Fruit fly (Drosophila melanogaster) Kc167 (cell line): Measurements from ENCODE around the gene Ptpmeg.

Source experiments
- Myc ChIP-seq: fragments of >200 bp; optimal IDR thresholded peaks from 2 replicates; lab custom pipeline; 2017; ENCODE audit warnings: missing external identifiers
- Sin3A ChIP-seq: fragments of >200 bp; optimal IDR thresholded peaks from 2 replicates; lab custom pipeline; 2018; ENCODE audit warnings: missing external identifiers
- h ChIP-seq: fragments of >200 bp; optimal IDR thresholded peaks from 3 replicates; lab custom pipeline; 2018; ENCODE audit warnings: missing external identifiers
- insv ChIP-seq: fragments of >200 bp; optimal IDR thresholded peaks from 3 replicates; lab custom pipeline; 2018; ENCODE audit warnings: missing external identifiers
- psq ChIP-seq: fragments of >200 bp; optimal IDR thresholded peaks from 2 replicates; lab custom pipeline; 2017; ENCODE audit warnings: missing external identifiers
- ttk ChIP-seq: sonication (Bioruptor generic); optimal IDR thresholded peaks from 2 replicates; lab custom pipeline; 2017; ENCODE audit warnings: missing external identifiers

Ptpmeg gene

DNA sequence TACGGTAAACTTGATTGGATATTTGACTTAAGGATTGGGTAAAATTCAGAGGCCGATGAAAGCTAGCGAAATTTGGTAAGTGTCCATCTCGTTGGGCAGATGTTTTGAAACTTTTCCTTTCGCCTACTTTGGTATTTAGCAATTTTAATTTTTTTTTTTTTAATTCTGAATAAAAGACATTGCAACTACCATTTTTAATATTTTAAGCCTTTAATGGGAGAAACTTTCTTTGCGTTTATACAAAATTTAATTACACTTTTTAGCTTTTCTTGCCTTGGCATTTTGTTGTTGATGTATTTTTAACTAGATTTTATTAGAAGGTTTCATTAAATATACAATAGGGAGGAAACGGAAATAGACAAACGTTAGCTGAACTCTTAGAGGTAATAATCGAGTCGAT is 38.4 kb downstream of the Ptpmeg start, which contains the start of gene CG13884:
CG13884 (minus strand) TSS at position 101 of the 400 bp plus-strand sequence.
- TF ChIP-seq ttk (lab: Kevin White, UChicago) (no peak), h (no peak), insv (lab: Kevin White, UChicago) (no peak), psq (lab: Kevin White, UChicago) (no peak), Sin3A (no peak), Myc (lab: Kevin White, UChicago) (no peak)

DNA sequence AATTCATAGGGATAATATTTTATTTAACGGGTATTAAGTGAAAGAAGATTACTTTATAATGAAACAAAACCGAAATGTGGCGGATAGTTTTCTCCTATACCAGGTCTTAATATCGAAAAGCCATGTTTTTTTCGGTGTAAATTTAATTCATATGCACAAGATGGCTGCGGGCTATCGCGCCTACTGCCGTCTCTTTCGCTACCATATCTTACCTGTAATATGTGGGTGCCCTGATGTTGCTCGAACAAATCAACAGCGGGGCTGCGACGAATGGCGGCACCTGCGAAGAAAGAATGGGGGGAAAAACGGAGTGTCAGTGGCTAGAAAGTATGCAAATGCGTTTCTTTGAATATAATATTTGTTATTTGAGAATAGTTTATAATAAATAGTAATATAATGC is 43.3 kb downstream of the Ptpmeg start:
- TF ChIP-seq Sin3A (no peak), Myc (lab: Kevin White, UChicago) (no peak), h (no peak), psq (lab: Kevin White, UChicago) (no peak), insv (lab: Kevin White, UChicago) (no peak), ttk (lab: Kevin White, UChicago) (no peak)

DNA sequence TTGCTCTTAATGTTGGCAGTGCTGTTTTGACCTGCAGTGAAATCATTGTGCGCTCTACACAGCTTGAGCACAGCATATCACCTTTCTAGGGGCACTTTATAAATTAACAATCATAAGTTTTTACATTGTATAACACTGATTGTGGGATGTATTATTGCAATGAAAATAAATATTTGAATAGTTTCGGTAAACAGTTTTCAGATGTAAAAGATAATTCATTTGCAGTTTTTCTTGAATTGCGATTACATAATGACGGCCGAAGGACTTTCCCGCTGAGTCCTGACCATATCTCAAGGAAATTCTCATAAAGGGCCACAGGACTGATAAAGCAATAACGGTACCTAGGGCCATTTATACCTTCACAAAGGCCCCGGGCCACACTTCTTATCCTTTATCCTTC is 46.7 kb downstream of the Ptpmeg start:
- TF ChIP-seq psq (lab: Kevin White, UChicago) (no peak), ttk (lab: Kevin White, UChicago) (no peak), h (no peak), insv (lab: Kevin White, UChicago) (no peak), Sin3A (no peak), Myc (lab: Kevin White, UChicago) (no peak)

DNA sequence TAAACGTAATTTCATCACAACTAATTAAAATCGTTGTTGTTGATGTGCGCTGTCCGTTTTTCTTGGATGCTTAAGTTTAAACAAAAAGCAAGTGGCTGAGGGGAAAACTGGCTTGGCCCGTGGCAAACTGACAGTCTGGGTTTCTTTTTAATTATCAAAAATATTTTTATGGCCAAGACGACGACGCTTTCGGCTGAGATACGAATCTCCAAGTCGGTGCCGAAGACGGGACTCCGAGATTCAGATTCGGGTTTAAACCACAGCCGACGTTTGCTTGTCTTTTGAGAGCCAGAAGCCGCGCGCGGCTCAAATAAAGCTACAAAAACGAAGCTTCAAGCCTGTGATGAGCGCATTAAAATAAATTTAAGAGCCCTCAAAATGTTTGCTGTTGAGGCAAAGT is 47.8 kb downstream of the Ptpmeg start:
- TF ChIP-seq Sin3A (no peak), Myc (lab: Kevin White, UChicago) (no peak), insv (lab: Kevin White, UChicago) (no peak), psq (lab: Kevin White, UChicago) (no peak), h (no peak), ttk (lab: Kevin White, UChicago) (no peak)

DNA sequence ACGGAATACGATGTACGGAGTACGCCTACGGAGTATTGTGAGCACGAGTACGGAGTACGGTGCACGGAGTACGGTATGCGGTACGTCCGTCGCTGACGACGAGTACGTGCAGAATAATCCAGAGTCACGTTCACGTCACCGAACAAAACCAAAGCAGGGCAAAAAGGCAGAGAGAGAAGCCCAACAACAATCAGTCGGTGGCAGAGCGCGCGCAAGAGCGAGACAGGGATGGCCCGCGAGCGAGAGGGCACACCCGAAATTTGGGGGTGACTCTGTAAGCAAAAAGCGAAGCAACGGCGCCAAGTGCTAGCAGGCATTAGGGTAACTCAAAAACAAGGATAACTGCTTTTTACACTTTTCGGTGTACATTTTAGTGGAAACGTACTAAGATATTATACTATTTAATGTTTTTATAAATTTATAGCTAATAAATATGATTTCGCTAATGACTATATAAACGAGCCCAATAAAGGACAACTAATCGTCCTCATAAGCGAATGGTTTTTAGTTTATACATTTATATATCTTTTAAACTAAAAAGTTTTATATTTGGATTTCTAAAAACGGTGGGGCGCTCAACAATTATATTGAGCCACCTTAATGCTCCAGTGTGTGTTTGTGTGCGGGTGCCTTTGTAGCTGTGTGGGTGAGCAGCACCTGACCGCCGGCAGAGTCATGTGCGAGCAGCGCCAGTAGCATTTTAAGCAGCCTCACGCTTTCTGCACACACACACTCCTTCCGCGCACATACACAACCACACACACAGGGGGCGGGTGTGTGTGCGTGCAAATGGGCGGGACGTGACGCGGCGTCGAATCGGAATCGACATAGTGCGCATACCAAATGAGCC is 49.5 kb downstream of the Ptpmeg start:
- no peak for TF ChIP-seq h
- no peak for TF ChIP-seq insv (lab: Kevin White, UChicago)
- TF ChIP-seq psq (lab: Kevin White, UChicago), result no peak
- TF ChIP-seq Myc (lab: Kevin White, UChicago), result no peak

DNA sequence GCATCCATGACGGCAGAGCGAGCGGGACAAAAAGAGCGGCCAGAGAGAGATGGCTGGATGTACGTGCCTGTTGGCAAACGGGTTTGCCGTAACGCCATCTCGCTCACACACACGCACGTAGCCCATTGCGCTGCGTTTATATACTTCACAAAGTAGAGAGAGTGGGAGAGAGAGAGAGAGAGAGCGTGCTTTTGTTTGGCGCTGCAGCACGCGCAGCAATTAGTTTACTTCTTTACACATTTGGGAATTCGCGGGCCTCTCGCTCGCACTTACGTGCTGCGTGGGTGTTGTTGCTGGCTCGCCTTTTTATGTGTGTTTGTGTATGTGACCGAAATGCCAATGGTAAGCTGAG is 50.2 kb downstream of the Ptpmeg start:
- TF ChIP-seq h, result no peak
- no peak for TF ChIP-seq psq (lab: Kevin White, UChicago)
- TF ChIP-seq Myc (lab: Kevin White, UChicago), result no peak
- TF ChIP-seq Sin3A, result no peak
- TF ChIP-seq insv (lab: Kevin White, UChicago), result no peak
- TF ChIP-seq ttk (lab: Kevin White, UChicago), result no peak

DNA sequence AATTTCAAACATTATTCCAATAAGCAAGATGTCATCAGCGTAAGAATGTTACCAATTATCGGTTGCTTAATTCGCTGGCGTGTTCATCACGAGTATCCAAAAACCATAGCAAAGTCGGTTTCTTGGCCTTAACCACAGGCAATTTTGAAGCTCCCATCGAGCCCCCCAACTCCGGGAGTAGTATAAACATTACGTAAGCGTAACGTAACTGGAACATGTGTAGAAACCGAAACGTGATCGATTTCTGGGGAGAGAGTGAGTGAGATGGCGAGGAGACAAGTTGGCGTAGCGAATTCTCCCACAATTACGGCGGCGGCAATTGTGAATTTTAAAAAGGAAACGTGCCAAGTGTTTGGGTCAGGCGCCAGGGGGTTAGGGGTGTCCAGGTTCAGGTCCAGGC is 51.0 kb downstream of the Ptpmeg start:
- TF ChIP-seq Sin3A (no peak), ttk (lab: Kevin White, UChicago) (no peak), insv (lab: Kevin White, UChicago) (no peak)

DNA sequence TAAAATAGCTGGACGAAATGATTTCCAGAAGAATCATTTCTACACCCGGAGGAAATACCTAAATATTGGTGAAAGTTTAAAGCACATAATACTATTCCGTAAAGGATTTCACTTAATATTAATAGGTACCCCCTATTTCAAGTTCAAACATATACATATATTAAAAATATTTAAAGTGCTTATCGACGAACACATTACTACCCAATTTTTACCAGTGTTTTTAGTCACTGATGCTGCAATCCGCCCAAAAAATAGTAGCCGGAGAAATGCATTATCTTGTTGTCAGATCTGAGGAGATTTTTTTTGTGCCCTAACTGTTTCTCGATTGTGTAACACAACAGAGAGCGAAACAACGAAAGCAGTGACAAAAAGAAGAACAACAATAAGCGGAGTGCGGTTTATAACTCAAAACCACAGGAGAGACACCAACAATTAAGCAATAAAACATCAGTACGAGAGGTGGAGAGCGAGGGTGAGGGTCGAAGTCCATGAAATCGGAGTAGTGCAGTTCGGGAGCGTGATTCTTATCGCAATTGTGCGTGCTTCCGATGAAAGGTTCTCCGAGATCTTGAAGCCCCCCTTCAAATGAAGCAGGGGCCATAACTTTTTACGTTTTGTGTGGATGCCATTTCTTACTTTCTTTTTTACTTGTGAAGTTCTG is 53.1 kb downstream of the Ptpmeg start:
- no peak for TF ChIP-seq Myc (lab: Kevin White, UChicago)
- TF ChIP-seq ttk (lab: Kevin White, UChicago), result no peak
- TF ChIP-seq h, result no peak
- TF ChIP-seq Sin3A, result no peak

DNA sequence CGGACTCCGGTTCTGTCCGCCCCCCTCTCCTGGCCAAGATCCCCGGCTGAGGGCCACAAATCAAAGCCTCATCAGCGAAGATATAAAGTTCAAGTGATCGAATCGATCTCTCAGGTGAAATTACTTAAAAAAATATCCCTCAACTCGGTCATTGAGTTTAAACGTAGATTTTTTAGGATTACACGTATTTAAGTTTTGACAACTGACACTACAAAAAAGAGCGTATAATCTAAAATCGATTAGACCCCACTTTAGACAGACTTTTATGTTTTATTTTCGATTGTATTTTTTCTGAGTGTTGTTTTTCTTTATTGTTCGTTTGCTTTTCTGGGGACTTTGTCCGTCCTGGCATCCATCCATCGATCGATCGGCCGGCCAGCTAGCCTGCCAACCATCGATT is 57.2 kb downstream of the Ptpmeg start:
- TF ChIP-seq insv (lab: Kevin White, UChicago), result no peak
- TF ChIP-seq Myc (lab: Kevin White, UChicago), result no peak
- TF ChIP-seq h, result no peak
- no peak for TF ChIP-seq psq (lab: Kevin White, UChicago)
- TF ChIP-seq ttk (lab: Kevin White, UChicago), result no peak
- no peak for TF ChIP-seq Sin3A

DNA sequence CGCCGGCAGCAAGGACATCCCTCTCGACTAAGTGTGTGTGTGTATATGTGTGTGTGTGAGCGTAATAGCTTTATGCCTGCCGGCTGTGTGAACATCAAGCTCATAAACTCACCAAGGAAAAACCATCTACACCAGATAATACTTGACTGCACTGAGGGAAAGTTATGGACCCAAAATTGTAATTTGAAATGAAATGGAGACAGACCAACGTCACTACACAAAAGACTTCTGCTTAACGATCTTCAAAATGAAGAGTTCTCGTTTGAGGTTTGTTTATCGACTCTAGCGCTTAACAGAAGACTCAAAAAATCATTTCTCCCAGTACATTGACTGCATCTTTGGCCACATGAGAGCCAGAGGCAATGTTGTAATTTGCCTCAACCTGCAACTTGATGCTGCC is 60.2 kb downstream of the Ptpmeg start:
- TF ChIP-seq ttk (lab: Kevin White, UChicago) (no peak), psq (lab: Kevin White, UChicago) (no peak), h (no peak), insv (lab: Kevin White, UChicago) (no peak), Sin3A (no peak), Myc (lab: Kevin White, UChicago) (no peak)

DNA sequence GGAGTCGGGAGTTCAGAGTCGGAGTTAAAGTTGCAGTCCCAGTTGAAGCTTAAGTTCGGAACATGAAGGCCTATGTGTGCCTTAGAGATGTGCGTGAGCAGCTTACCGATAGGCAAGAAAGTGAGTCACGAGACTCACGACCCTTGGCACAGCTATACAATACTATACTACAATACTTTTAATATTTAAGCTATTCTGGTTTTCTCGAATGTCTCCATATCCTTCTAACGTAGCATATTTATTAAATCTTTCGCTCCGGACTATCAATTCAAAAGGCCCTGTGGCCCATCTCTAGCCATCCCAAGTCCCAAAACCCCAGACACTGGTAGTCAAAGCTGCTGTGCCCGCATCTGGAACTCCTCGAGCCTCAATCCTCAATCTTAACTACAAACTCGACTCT is 62.3 kb downstream of the Ptpmeg start:
- no peak for TF ChIP-seq psq (lab: Kevin White, UChicago)
- TF ChIP-seq h, result no peak
- no peak for TF ChIP-seq Myc (lab: Kevin White, UChicago)

DNA sequence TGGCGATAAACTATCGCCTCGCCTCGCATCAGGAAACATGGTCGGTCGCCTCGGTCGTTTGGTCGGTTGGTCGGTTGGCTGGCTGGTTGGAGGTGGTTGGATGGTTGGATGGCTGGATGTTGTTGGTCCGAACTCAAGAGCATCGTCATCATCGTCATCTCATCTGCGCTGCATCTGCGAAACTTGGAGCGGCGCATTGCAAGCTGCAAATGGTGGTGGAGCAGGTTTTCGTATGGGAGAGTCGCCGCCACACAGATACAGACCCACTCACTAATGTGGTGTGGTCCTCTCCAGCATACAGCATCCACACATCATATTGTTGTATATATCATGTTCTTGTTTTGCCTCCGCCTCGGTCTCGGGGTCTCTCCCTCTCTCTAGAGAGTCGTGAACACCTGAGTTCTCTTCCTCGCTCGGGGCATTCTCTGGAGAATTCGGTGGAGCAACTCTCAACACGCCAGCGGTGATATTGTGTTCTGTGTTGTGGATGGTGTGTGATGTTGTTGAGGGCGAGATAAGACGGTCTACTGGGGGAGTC is 64.8 kb downstream of the Ptpmeg start, which contains the start of gene trh:
trh (minus strand) TSS at position 12 of the 538 bp plus-strand sequence.
- TF ChIP-seq psq (lab: Kevin White, UChicago) (no peak), h (no peak), Sin3A (no peak), Myc (lab: Kevin White, UChicago) (no peak)
